Worm (Caenorhabditis elegans) whole organism, young adult: Measurements from ENCODE around the gene gpn-1.

Experiments
- C06A6.2 ChIP-seq: fragments of 200-800 bp; sonication (Bioruptor generic); conservative IDR thresholded peaks from 2 replicates; pipeline ENCODE4 v1.3.6; 2022; ENCODE audit warnings: missing genetic modification characterization, missing compliant biosample characterization
- C17E4.6 ChIP-seq: fragments of 200-800 bp; sonication (Bioruptor generic); IDR thresholded peaks from 2 replicates; pipeline ENCODE4 v1.3.6; 2022; ENCODE audit warnings: missing genetic modification reagents, missing genetic modification characterization, missing compliant biosample characterization
- D2030.7 ChIP-seq: fragments of 200-800 bp; sonication (Bioruptor generic); IDR thresholded peaks from 2 replicates; pipeline ENCODE4 v1.3.6; 2022; ENCODE audit warnings: missing genetic modification reagents, missing genetic modification characterization, missing compliant biosample characterization
- F37B4.10 ChIP-seq: fragments of 200-800 bp; sonication (Bioruptor generic); IDR thresholded peaks from 2 replicates; pipeline ENCODE4 v1.3.6; 2022; ENCODE audit warnings: missing genetic modification characterization, missing compliant biosample characterization
- K12H6.12 ChIP-seq: fragments of 200-800 bp; sonication (Bioruptor generic); optimal IDR thresholded peaks from 2 replicates; lab custom pipeline; 2018; ENCODE audit warnings: mild to moderate bottlenecking, missing genetic modification characterization, missing compliant biosample characterization
- T07F8.4 ChIP-seq: sonication (generic microtip); optimal IDR thresholded peaks from 2 replicates; lab custom pipeline; 2016; ENCODE audit warnings: mild to moderate bottlenecking, missing genetic modification characterization, moderate library complexity, missing compliant biosample characterization
- T26A5.8 ChIP-seq: sonication (generic microtip); optimal IDR thresholded peaks from 2 replicates; lab custom pipeline; 2016; ENCODE audit warnings: missing genetic modification characterization, missing compliant biosample characterization
- akir-1 ChIP-seq: fragments of 200-800 bp; sonication (Bioruptor generic); optimal IDR thresholded peaks from 2 replicates; lab custom pipeline; 2018; ENCODE audit warnings: mild to moderate bottlenecking, missing genetic modification characterization, moderate library complexity, missing compliant biosample characterization
- aptf-2 ChIP-seq: fragments of 200-800 bp; sonication (Bioruptor generic); conservative IDR thresholded peaks from 2 replicates; pipeline ENCODE4 v1.3.6; 2022; ENCODE audit warnings: missing genetic modification reagents, missing genetic modification characterization, missing compliant biosample characterization
- athp-1 ChIP-seq: sonication (generic microtip); optimal IDR thresholded peaks from 2 replicates; lab custom pipeline; 2017; ENCODE audit warnings: mild to moderate bottlenecking, missing genetic modification characterization, missing compliant biosample characterization
- attf-3 ChIP-seq: fragments of 200-800 bp; sonication (Bioruptor generic); conservative IDR thresholded peaks from 2 replicates; pipeline ENCODE4 v1.3.6; 2022; ENCODE audit warnings: missing genetic modification reagents, missing genetic modification characterization, missing compliant biosample characterization
- attf-5 ChIP-seq: fragments of 200-800 bp; sonication (Bioruptor generic); optimal IDR thresholded peaks from 2 replicates; lab custom pipeline; 2018; ENCODE audit warnings: mild to moderate bottlenecking, missing genetic modification characterization, missing compliant biosample characterization
- bed-1 ChIP-seq: fragments of 200-800 bp; sonication (Bioruptor generic); IDR thresholded peaks from 2 replicates; pipeline ENCODE4 v1.3.6; 2022; ENCODE audit warnings: missing genetic modification reagents, missing genetic modification characterization, missing compliant biosample characterization
- ceh-100 ChIP-seq: fragments of 200-800 bp; sonication (Bioruptor generic); IDR thresholded peaks from 2 replicates; pipeline ENCODE4 v1.3.6; 2022; ENCODE audit warnings: missing genetic modification reagents, missing genetic modification characterization, missing compliant biosample characterization
- ceh-27 ChIP-seq: fragments of 200-800 bp; sonication (Bioruptor generic); optimal IDR thresholded peaks from 2 replicates; lab custom pipeline; 2018; ENCODE audit warnings: mild to moderate bottlenecking, missing genetic modification characterization, moderate library complexity, missing compliant biosample characterization
- ceh-40 ChIP-seq: fragments of 200-800 bp; sonication (Bioruptor generic); IDR thresholded peaks from 2 replicates; pipeline ENCODE4 v1.3.6; 2022; ENCODE audit warnings: missing genetic modification characterization, missing compliant biosample characterization
- ceh-79 ChIP-seq: sonication (generic microtip); optimal IDR thresholded peaks from 2 replicates; lab custom pipeline; 2017; ENCODE audit warnings: mild to moderate bottlenecking, missing genetic modification characterization, missing compliant biosample characterization
- ceh-91 ChIP-seq: fragments of 200-800 bp; sonication (Bioruptor generic); IDR thresholded peaks from 2 replicates; pipeline ENCODE4 v1.3.6; 2022; ENCODE audit warnings: missing genetic modification reagents, missing genetic modification characterization, missing compliant biosample characterization
- dox-1 ChIP-seq: fragments of 200-800 bp; sonication (Bioruptor generic); IDR thresholded peaks from 2 replicates; pipeline ENCODE4 v1.3.6; 2022; ENCODE audit warnings: missing genetic modification reagents, missing genetic modification characterization, missing compliant biosample characterization
- dpff-1 ChIP-seq: sonication (generic microtip); optimal IDR thresholded peaks from 2 replicates; lab custom pipeline; 2017; ENCODE audit warnings: mild to moderate bottlenecking, missing genetic modification characterization, missing compliant biosample characterization
- dpl-1 ChIP-seq: fragments of 150-350 bp; optimal IDR thresholded peaks from 2 replicates; lab custom pipeline; 2014; ENCODE audit warnings: missing biosample characterization, missing genetic modification reagents, missing genetic modification characterization
- efl-1 ChIP-seq: fragments of 150-350 bp; optimal IDR thresholded peaks from 2 replicates; lab custom pipeline; 2014; ENCODE audit warnings: missing biosample characterization, missing genetic modification reagents, missing genetic modification characterization
- egl-18 ChIP-seq: fragments of 200-800 bp; sonication (Bioruptor generic); IDR thresholded peaks from 2 replicates; pipeline ENCODE4 v1.3.6; 2022; ENCODE audit warnings: missing genetic modification reagents, missing genetic modification characterization, missing compliant biosample characterization
- ets-4 ChIP-seq: fragments of 200-800 bp; sonication (Bioruptor generic); optimal IDR thresholded peaks from 2 replicates; lab custom pipeline; 2018; ENCODE audit warnings: mild to moderate bottlenecking, missing genetic modification characterization, missing compliant biosample characterization
- gei-17 ChIP-seq: fragments of 200-800 bp; sonication (Bioruptor generic); optimal IDR thresholded peaks from 2 replicates; lab custom pipeline; 2018; ENCODE audit warnings: mild to moderate bottlenecking, missing genetic modification characterization, missing compliant biosample characterization
- hmg-1.2 ChIP-seq: fragments of 200-800 bp; sonication (Bioruptor generic); IDR thresholded peaks from 2 replicates; pipeline ENCODE4 v1.3.6; 2022; ENCODE audit warnings: missing genetic modification reagents, missing genetic modification characterization, missing compliant biosample characterization
- let-607 ChIP-seq, 2 experiments: fragments of 200-800 bp in 1 of 2; sonication (Bioruptor generic) in 1 of 2; sonication (generic microtip) in 1 of 2; optimal IDR thresholded peaks; 2 replicates each; lab custom pipeline; 2016 to 2018; ENCODE audit warnings: mild to moderate bottlenecking in 2 of 2, missing compliant biosample characterization in 2 of 2, missing genetic modification characterization in 2 of 2, moderate library complexity in 2 of 2, missing genotype in 1 of 2
- lin-54 ChIP-seq: fragments of 200-800 bp; sonication (Bioruptor generic); optimal IDR thresholded peaks from 2 replicates; lab custom pipeline; 2018; ENCODE audit warnings: mild to moderate bottlenecking, missing genetic modification characterization, missing compliant biosample characterization
- lsl-1 ChIP-seq: fragments of 200-800 bp; sonication (Bioruptor generic); optimal IDR thresholded peaks from 2 replicates; lab custom pipeline; 2018; ENCODE audit warnings: mild to moderate bottlenecking, missing genetic modification characterization, moderate library complexity, missing compliant biosample characterization
- lsy-27 ChIP-seq: sonication (generic microtip); optimal IDR thresholded peaks from 2 replicates; lab custom pipeline; 2017; ENCODE audit warnings: missing genetic modification characterization, mild to moderate bottlenecking, missing compliant biosample characterization, antibody characterized with exemption, missing genotype, borderline replicate concordance; ENCODE audit not compliant: insufficient read depth
- madf-10 ChIP-seq: sonication (generic microtip); optimal IDR thresholded peaks from 2 replicates; lab custom pipeline; 2016; ENCODE audit warnings: mild to moderate bottlenecking, missing genetic modification characterization, missing compliant biosample characterization
- madf-3 ChIP-seq: fragments of 200-800 bp; sonication (Bioruptor generic); IDR thresholded peaks from 2 replicates; pipeline ENCODE4 v1.3.6; 2022; ENCODE audit warnings: missing genetic modification reagents, missing genetic modification characterization, missing compliant biosample characterization
- nfya-1 ChIP-seq: sonication (generic microtip); optimal IDR thresholded peaks from 2 replicates; lab custom pipeline; 2017; ENCODE audit warnings: antibody characterized with exemption, missing compliant biosample characterization, missing genetic modification characterization, borderline replicate concordance; ENCODE audit not compliant: insufficient read depth
- nfyb-1 ChIP-seq: fragments of 200-800 bp; sonication (Bioruptor generic); IDR thresholded peaks from 2 replicates; pipeline ENCODE4 v1.3.6; 2022; ENCODE audit warnings: missing genetic modification reagents, missing genetic modification characterization, missing compliant biosample characterization
- nhr-179 ChIP-seq: sonication (generic microtip); optimal IDR thresholded peaks from 2 replicates; lab custom pipeline; 2016; ENCODE audit warnings: mild to moderate bottlenecking, missing genetic modification characterization, missing compliant biosample characterization
- nhr-80 ChIP-seq: sonication (generic microtip); optimal IDR thresholded peaks from 2 replicates; lab custom pipeline; 2016; ENCODE audit warnings: missing genetic modification characterization, missing compliant biosample characterization
- nhr-90 ChIP-seq: sonication (generic microtip); optimal IDR thresholded peaks from 2 replicates; lab custom pipeline; 2016; ENCODE audit warnings: missing genotype, mild to moderate bottlenecking, missing genetic modification characterization, missing compliant biosample characterization
- rec-8 ChIP-seq, 2 experiments: sonication (generic microtip); optimal IDR thresholded peaks; 2 replicates each; lab custom pipeline; 2016; ENCODE audit warnings: mild to moderate bottlenecking in 2 of 2, missing genetic modification characterization in 2 of 2, missing genetic modification reagents in 2 of 2, missing genotype in 2 of 2, missing biosample characterization in 1 of 2, missing compliant biosample characterization in 1 of 2, moderate library complexity in 1 of 2
- repo-1 ChIP-seq: sonication (generic microtip); optimal IDR thresholded peaks from 2 replicates; lab custom pipeline; 2017; ENCODE audit warnings: mild to moderate bottlenecking, missing genetic modification characterization, missing compliant biosample characterization
- rpc-1 ChIP-seq, 2 experiments: fragments of 150-350 bp in 1 of 2; sonication (generic microtip) in 1 of 2; optimal IDR thresholded peaks; 2 replicates each; lab custom pipeline; 2014 to 2018; ENCODE audit warnings: missing biosample characterization in 1 of 2, missing genetic modification characterization in 1 of 2, missing genetic modification reagents in 1 of 2, missing genotype in 1 of 2
- sdz-38 ChIP-seq: sonication (generic microtip); optimal IDR thresholded peaks from 2 replicates; lab custom pipeline; 2016; ENCODE audit warnings: missing genotype, missing genetic modification characterization, missing compliant biosample characterization
- somi-1 ChIP-seq: fragments of 200-800 bp; sonication (Bioruptor generic); optimal IDR thresholded peaks from 2 replicates; lab custom pipeline; 2018; ENCODE audit warnings: mild to moderate bottlenecking, missing genetic modification characterization, missing compliant biosample characterization
- tbp1 ChIP-seq: fragments of 200-800 bp; sonication (Bioruptor generic); optimal IDR thresholded peaks from 2 replicates; lab custom pipeline; 2018; ENCODE audit warnings: mild to moderate bottlenecking, missing genetic modification characterization, missing compliant biosample characterization
- tbx-9 ChIP-seq: sonication (generic microtip); optimal IDR thresholded peaks from 2 replicates; lab custom pipeline; 2016; ENCODE audit warnings: borderline replicate concordance, missing genetic modification characterization, inconsistent platforms, missing compliant biosample characterization
- unc-62 ChIP-seq: fragments of 150-350 bp; optimal IDR thresholded peaks from 2 replicates; lab custom pipeline; 2014; ENCODE audit warnings: missing biosample characterization, missing genetic modification reagents, missing genetic modification characterization
- zfh-2 ChIP-seq: fragments of 200-800 bp; sonication (Bioruptor generic); conservative IDR thresholded peaks from 2 replicates; pipeline ENCODE4 v1.3.6; 2022; ENCODE audit warnings: missing genetic modification reagents, missing genetic modification characterization, missing compliant biosample characterization
- zim-3 ChIP-seq: sonication (generic microtip); optimal IDR thresholded peaks from 2 replicates; lab custom pipeline; 2017; ENCODE audit warnings: mild to moderate bottlenecking, missing genetic modification characterization, moderate library complexity, missing compliant biosample characterization
- ztf-26 ChIP-seq: sonication (generic microtip); optimal IDR thresholded peaks from 2 replicates; lab custom pipeline; 2017; ENCODE audit warnings: missing genetic modification characterization, missing compliant biosample characterization
- ztf-28 ChIP-seq: fragments of 200-800 bp; sonication (Bioruptor generic); IDR thresholded peaks from 2 replicates; pipeline ENCODE4 v1.3.6; 2022; ENCODE audit warnings: missing genetic modification reagents, missing genetic modification characterization, missing compliant biosample characterization

gpn-1 gene

ce11 chrX:15724994-15725393 is 43.5 kb downstream of the gpn-1 start (continued):
- TF ChIP-seq egl-18 = no peak
- TF ChIP-seq ceh-91 = no peak
- no peak for TF ChIP-seq T26A5.8
- TF ChIP-seq dpff-1 (tag; lab: Kevin White, UChicago) = no peak
- no peak for TF ChIP-seq nhr-179 (tag; lab: Kevin White, UChicago)
- no peak for TF ChIP-seq attf-3 (GFP tag; lab: Robert Waterston, UW)
- no peak for TF ChIP-seq akir-1 (GFP tag; lab: Kevin White, UChicago)
- TF ChIP-seq athp-1 (tag; lab: Kevin White, UChicago) = no peak
- TF ChIP-seq C17E4.6 (GFP tag; lab: Robert Waterston, UW) = no peak
- no peak for TF ChIP-seq madf-3 (GFP tag; lab: Robert Waterston, UW)
- no peak for TF ChIP-seq aptf-2 (GFP tag; lab: Robert Waterston, UW)
- TF ChIP-seq ceh-79 (tag; lab: Kevin White, UChicago) = no peak
- TF ChIP-seq dpl-1 (GFP tag; lab: Kevin White, UChicago) = peak; percentile 37
- no peak for TF ChIP-seq rec-8 (tag; optimal IDR thresholded peaks at IDR 0.05; lab: Kevin White, UChicago)
- TF ChIP-seq unc-62 (GFP tag; lab: Kevin White, UChicago) = no peak
- peak; percentile 76 for TF ChIP-seq efl-1 (GFP tag; lab: Kevin White, UChicago)
- no peak for TF ChIP-seq nhr-90 (tag; lab: Kevin White, UChicago)
- TF ChIP-seq T07F8.4 (tag; lab: Kevin White, UChicago) = no peak
- TF ChIP-seq rpc-1 (optimal IDR thresholded peaks at IDR 0.05; lab: Kevin White, UChicago) = no peak
- TF ChIP-seq rpc-1 (tag; optimal IDR thresholded peaks at IDR 0.05; lab: Kevin White, UChicago) = no peak
- peak; percentile 35 for TF ChIP-seq lin-54 (GFP tag; lab: Kevin White, UChicago)
- peak; percentile 33 for TF ChIP-seq ceh-27 (GFP tag; lab: Kevin White, UChicago)
- TF ChIP-seq ztf-26 (tag; lab: Kevin White, UChicago) = no peak
- TF ChIP-seq let-607 (tag; optimal IDR thresholded peaks at IDR 0.05; lab: Kevin White, UChicago) = no peak
- TF ChIP-seq ets-4 = no peak
- no peak for TF ChIP-seq nfyb-1 (GFP tag; lab: Robert Waterston, UW)
- peak; percentile 23 for TF ChIP-seq gei-17 (GFP tag; lab: Kevin White, UChicago)
- TF ChIP-seq nhr-80 (tag; lab: Kevin White, UChicago) = peak; percentile 4
- TF ChIP-seq D2030.7 (GFP tag; lab: Robert Waterston, UW) = no peak
- TF ChIP-seq hmg-1.2 = peak; percentile 87
- no peak for TF ChIP-seq tbx-9 (tag; lab: Kevin White, UChicago)
- TF ChIP-seq attf-5 (GFP tag; lab: Kevin White, UChicago) = peak; percentile 46
- no peak for TF ChIP-seq somi-1 (GFP tag; lab: Kevin White, UChicago)
- no peak for TF ChIP-seq tbp1 (GFP tag; lab: Kevin White, UChicago)
- no peak for TF ChIP-seq madf-10
- no peak for TF ChIP-seq C06A6.2 (GFP tag; lab: Robert Waterston, UW)
- no peak for TF ChIP-seq F37B4.10
- TF ChIP-seq dox-1 (GFP tag; lab: Robert Waterston, UW) = peak; percentile 46; the same call in 1 of the 2 replicates
- no peak for TF ChIP-seq nfya-1 (tag; lab: Kevin White, UChicago)
- TF ChIP-seq repo-1 = no peak
- TF ChIP-seq ztf-28 (GFP tag; lab: Robert Waterston, UW) = no peak
- TF ChIP-seq zim-3 (tag; lab: Kevin White, UChicago) = no peak
- TF ChIP-seq lsy-27 = no peak
- no peak for TF ChIP-seq sdz-38 (tag; lab: Kevin White, UChicago)
- TF ChIP-seq zfh-2 = peak; percentile 27; the same call in 1 of the 2 replicates
- TF ChIP-seq bed-1 (GFP tag; lab: Robert Waterston, UW) = no peak
- TF ChIP-seq ceh-100 (GFP tag; lab: Robert Waterston, UW) = no peak
- no peak for TF ChIP-seq lsl-1 (GFP tag; lab: Kevin White, UChicago)
- no peak for TF ChIP-seq K12H6.12 (tag; lab: Kevin White, UChicago)
- TF ChIP-seq ceh-40 (GFP tag; lab: Robert Waterston, UW) = no peak
